Worm (Caenorhabditis elegans) whole organism, L1 larva: ENCODE results near the gene F52B10.3.

Source experiments
- aly-2 ChIP-seq: fragments of 150-350 bp; optimal IDR thresholded peaks from 2 replicates; lab custom pipeline; 2014; ENCODE audit warnings: missing biosample characterization, missing genetic modification characterization
- ceh-63 ChIP-seq: fragments of 200-800 bp; sonication (Bioruptor generic); optimal IDR thresholded peaks from 2 replicates; lab custom pipeline; 2018; ENCODE audit warnings: mild to moderate bottlenecking, missing genetic modification characterization, missing compliant biosample characterization
- ceh-8 ChIP-seq: fragments of 200-800 bp; sonication (Bioruptor generic); optimal IDR thresholded peaks from 2 replicates; lab custom pipeline; 2018; ENCODE audit warnings: mild to moderate bottlenecking, missing genetic modification characterization, moderate library complexity, missing compliant biosample characterization
- ceh-82 ChIP-seq, 3 experiments: fragments of 150-350 bp in 1 of 3; sonication (generic microtip) in 2 of 3; optimal IDR thresholded peaks; 2 replicates each; lab custom pipeline; 2014 to 2017; ENCODE audit warnings: missing biosample characterization in 3 of 3, missing genetic modification characterization in 3 of 3
- ceh-88 ChIP-seq: fragments of 200-800 bp; sonication (Bioruptor generic); IDR thresholded peaks from 2 replicates; pipeline ENCODE4 v1.3.6; 2022; ENCODE audit warnings: missing genetic modification characterization, missing compliant biosample characterization
- ces-1 ChIP-seq: fragments of 150-350 bp; optimal IDR thresholded peaks from 2 replicates; lab custom pipeline; 2014; ENCODE audit warnings: missing biosample characterization, missing genetic modification reagents, missing genetic modification characterization
- dpl-1 ChIP-seq, 3 experiments: fragments of 150-350 bp in 2 of 3; sonication (generic microtip) in 1 of 3; optimal IDR thresholded peaks; 2 replicates each; lab custom pipeline; 2014 to 2017; ENCODE audit warnings: missing biosample characterization in 3 of 3, missing genetic modification characterization in 3 of 3, missing genetic modification reagents in 3 of 3
- dsc-1 ChIP-seq: sonication (generic microtip); optimal IDR thresholded peaks from 2 replicates; lab custom pipeline; 2016; ENCODE audit warnings: mild to moderate bottlenecking, missing genetic modification characterization, missing compliant biosample characterization
- efl-1 ChIP-seq, 4 experiments: fragments of 150-350 bp; optimal IDR thresholded peaks in 3 of 4; peaks in 1 of 4; 1 replicate in 1 of 4; 2 replicates in 3 of 4; lab custom pipeline; 2014; ENCODE audit warnings: missing biosample characterization in 2 of 4, missing genetic modification characterization in 2 of 4, missing genetic modification reagents in 2 of 4
- efl-3 ChIP-seq: fragments of 200-800 bp; sonication (Bioruptor generic); optimal IDR thresholded peaks from 2 replicates; lab custom pipeline; 2018; ENCODE audit warnings: mild to moderate bottlenecking, missing genetic modification characterization, missing compliant biosample characterization
- egl-13 ChIP-seq: sonication (generic microtip); optimal IDR thresholded peaks from 2 replicates; lab custom pipeline; 2016; ENCODE audit warnings: missing genotype, missing genetic modification reagents, missing genetic modification characterization, missing compliant biosample characterization
- elt-3 ChIP-seq, 6 experiments: fragments of 150-350 bp in 1 of 6; sonication (generic microtip); optimal IDR thresholded peaks; 2 replicates each; lab custom pipeline; 2017 to 2018; ENCODE audit warnings: missing biosample characterization in 6 of 6, missing genetic modification characterization in 6 of 6, inconsistent platforms in 1 of 6
- fkh-10 ChIP-seq: sonication (generic microtip); optimal IDR thresholded peaks from 2 replicates; lab custom pipeline; 2017; ENCODE audit warnings: missing biosample characterization, missing genetic modification reagents, missing genetic modification characterization
- fkh-4 ChIP-seq: sonication (generic microtip); optimal IDR thresholded peaks from 2 replicates; lab custom pipeline; 2016; ENCODE audit warnings: missing compliant biosample characterization, missing genetic modification characterization, borderline replicate concordance
- fkh-8 ChIP-seq: sonication (generic microtip); optimal IDR thresholded peaks from 2 replicates; lab custom pipeline; 2016; ENCODE audit warnings: mild to moderate bottlenecking, missing genetic modification characterization, missing compliant biosample characterization
- hlh-17 ChIP-seq: fragments of 200-800 bp; sonication (Bioruptor generic); optimal IDR thresholded peaks from 2 replicates; lab custom pipeline; 2018; ENCODE audit warnings: missing genetic modification characterization, mild to moderate bottlenecking, missing compliant biosample characterization, moderate library complexity, borderline replicate concordance
- hlh-4 ChIP-seq: sonication (generic microtip); optimal IDR thresholded peaks from 2 replicates; lab custom pipeline; 2016; ENCODE audit warnings: mild to moderate bottlenecking, missing genetic modification characterization, missing compliant biosample characterization
- isw-1 ChIP-seq: fragments of 200-800 bp; sonication (Bioruptor generic); IDR thresholded peaks from 2 replicates; pipeline ENCODE4 v1.3.6; 2022; ENCODE audit warnings: missing genetic modification characterization, missing compliant biosample characterization
- lin-13 ChIP-seq: fragments of 150-350 bp; optimal IDR thresholded peaks from 2 replicates; lab custom pipeline; 2014; ENCODE audit warnings: missing biosample characterization, missing genetic modification reagents, missing genetic modification characterization
- lin-35 ChIP-seq, 2 experiments: fragments of 150-350 bp; optimal IDR thresholded peaks; 2 replicates each; lab custom pipeline; 2014; ENCODE audit warnings: missing biosample characterization in 2 of 2, missing genetic modification characterization in 2 of 2, missing genetic modification reagents in 2 of 2
- lin-39 ChIP-seq: fragments of 150-350 bp; optimal IDR thresholded peaks from 2 replicates; lab custom pipeline; 2014; ENCODE audit warnings: missing biosample characterization, missing genetic modification reagents, missing genetic modification characterization
- lir-3 ChIP-seq: sonication (generic microtip); optimal IDR thresholded peaks from 2 replicates; lab custom pipeline; 2016; ENCODE audit warnings: mild to moderate bottlenecking, missing genetic modification characterization, moderate library complexity, missing compliant biosample characterization; ENCODE audit not compliant: poor library complexity
- nhr-11 ChIP-seq: fragments of 150-350 bp; optimal IDR thresholded peaks from 2 replicates; lab custom pipeline; 2014; ENCODE audit warnings: missing biosample characterization, missing genetic modification characterization
- nhr-19 ChIP-seq: fragments of 200-800 bp; sonication (Bioruptor generic); conservative IDR thresholded peaks from 2 replicates; pipeline ENCODE4 v1.3.6; 2022; ENCODE audit warnings: missing genetic modification characterization, missing compliant biosample characterization
- nhr-20 ChIP-seq: sonication (generic microtip); optimal IDR thresholded peaks from 2 replicates; lab custom pipeline; 2016; ENCODE audit warnings: mild to moderate bottlenecking, missing genetic modification characterization, missing compliant biosample characterization
- nhr-47 ChIP-seq: sonication (generic microtip); optimal IDR thresholded peaks from 2 replicates; lab custom pipeline; 2016; ENCODE audit warnings: mild to moderate bottlenecking, missing genetic modification characterization, moderate library complexity, missing compliant biosample characterization
- nhr-71 ChIP-seq: sonication (generic microtip); optimal IDR thresholded peaks from 2 replicates; lab custom pipeline; 2016; ENCODE audit warnings: mild to moderate bottlenecking, missing genetic modification characterization, moderate library complexity, missing compliant biosample characterization
- pag-3 ChIP-seq: sonication (generic microtip); optimal IDR thresholded peaks from 2 replicates; lab custom pipeline; 2017; ENCODE audit warnings: missing genetic modification characterization, mild to moderate bottlenecking, missing compliant biosample characterization, antibody characterized with exemption, borderline replicate concordance; ENCODE audit not compliant: insufficient read depth
- pax-3 ChIP-seq: fragments of 200-800 bp; sonication (Bioruptor generic); optimal IDR thresholded peaks from 2 replicates; lab custom pipeline; 2018; ENCODE audit warnings: mild to moderate bottlenecking, missing genetic modification characterization, moderate library complexity, missing compliant biosample characterization
- pqm-1 ChIP-seq: sonication (generic microtip); optimal IDR thresholded peaks from 3 replicates; lab custom pipeline; 2017; ENCODE audit warnings: missing biosample characterization, missing genetic modification characterization
- snu-23 ChIP-seq: sonication (generic microtip); optimal IDR thresholded peaks from 2 replicates; lab custom pipeline; 2016; ENCODE audit warnings: missing genetic modification characterization, missing compliant biosample characterization
- sox-4 ChIP-seq: sonication (generic microtip); optimal IDR thresholded peaks from 2 replicates; lab custom pipeline; 2016; ENCODE audit warnings: missing genetic modification characterization, missing compliant biosample characterization
- sptf-1 ChIP-seq: fragments of 150-350 bp; optimal IDR thresholded peaks from 2 replicates; lab custom pipeline; 2014; ENCODE audit warnings: missing biosample characterization, missing genetic modification characterization
- sup-37 ChIP-seq: fragments of 200-800 bp; sonication (Bioruptor generic); optimal IDR thresholded peaks from 2 replicates; lab custom pipeline; 2018; ENCODE audit warnings: mild to moderate bottlenecking, missing genetic modification characterization, missing compliant biosample characterization
- swsn-7 ChIP-seq: sonication (generic microtip); optimal IDR thresholded peaks from 2 replicates; lab custom pipeline; 2016; ENCODE audit warnings: missing genetic modification characterization, missing compliant biosample characterization
- tbx-2 ChIP-seq: sonication (generic microtip); optimal IDR thresholded peaks from 2 replicates; lab custom pipeline; 2016; ENCODE audit warnings: missing genetic modification characterization, missing compliant biosample characterization
- tlp-1 ChIP-seq: fragments of 150-350 bp; optimal IDR thresholded peaks from 2 replicates; lab custom pipeline; 2014; ENCODE audit warnings: missing biosample characterization, missing genetic modification characterization
- unc-130 ChIP-seq: fragments of 150-350 bp; optimal IDR thresholded peaks from 2 replicates; lab custom pipeline; 2017; ENCODE audit warnings: missing biosample characterization, missing genetic modification characterization, inconsistent platforms
- unc-30 ChIP-seq: sonication (generic microtip); optimal IDR thresholded peaks from 2 replicates; lab custom pipeline; 2017; ENCODE audit warnings: missing biosample characterization, missing genetic modification characterization
- unc-62 ChIP-seq: fragments of 150-350 bp; optimal IDR thresholded peaks from 2 replicates; lab custom pipeline; 2014; ENCODE audit warnings: missing biosample characterization, missing genetic modification reagents, missing genetic modification characterization
- xbp-1 ChIP-seq: sonication (generic microtip); optimal IDR thresholded peaks from 2 replicates; lab custom pipeline; 2016; ENCODE audit warnings: missing genetic modification characterization, missing compliant biosample characterization
- zip-4 ChIP-seq: fragments of 200-800 bp; sonication (Bioruptor generic); optimal IDR thresholded peaks from 2 replicates; lab custom pipeline; 2018; ENCODE audit warnings: mild to moderate bottlenecking, missing genetic modification characterization, moderate library complexity, missing compliant biosample characterization
- ztf-11 ChIP-seq, 2 experiments: sonication (generic microtip); optimal IDR thresholded peaks; 2 replicates each; lab custom pipeline; 2016 to 2017; ENCODE audit warnings: missing genetic modification characterization in 2 of 2, missing biosample characterization in 1 of 2, missing compliant biosample characterization in 1 of 2
- ztf-4 ChIP-seq: fragments of 150-350 bp; optimal IDR thresholded peaks from 2 replicates; lab custom pipeline; 2014; ENCODE audit warnings: missing biosample characterization, missing genetic modification characterization

F52B10.3 gene

ce11 chrX:2857070-2857825 lies 40.9 kb downstream of the F52B10.3 start, which contains the start of gene tra-4 (continued):
- TF ChIP-seq lir-3 (peak; percentile 57), zip-4 (GFP tag; lab: Kevin White, UChicago) (no peak), hlh-17 (no peak), hlh-4 (tag; lab: Kevin White, UChicago) (no peak), sptf-1 (no peak), pqm-1 (tag; lab: Kevin White, UChicago) (no peak), nhr-20 (tag; lab: Kevin White, UChicago) (peak; percentile 32), sup-37 (GFP tag; lab: Kevin White, UChicago) (no peak), egl-13 (tag; lab: Kevin White, UChicago) (no peak), pag-3 (tag; lab: Kevin White, UChicago) (no peak), ceh-88 (GFP tag; lab: Robert Waterston, UW) (no peak), aly-2 (tag; lab: Kevin White, UChicago) (no peak), swsn-7 (peak; percentile 7), ceh-63 (GFP tag; lab: Kevin White, UChicago) (no peak), ceh-8 (GFP tag; lab: Kevin White, UChicago) (no peak), snu-23 (GFP tag; lab: Kevin White, UChicago) (peak; percentile 46), ztf-11 (tag; optimal IDR thresholded peaks at IDR 0.05; lab: Kevin White, UChicago) (no peak), elt-3 (tag; optimal IDR thresholded peaks at IDR 0.05; lab: Kevin White, UChicago) (no peak), lin-13 (GFP tag; lab: Kevin White, UChicago) (no peak), unc-130 (tag; lab: Kevin White, UChicago) (no peak), tlp-1 (tag; lab: Kevin White, UChicago) (no peak), tbx-2 (peak; percentile 33), ztf-4 (tag; lab: Kevin White, UChicago) (no peak), lin-39 (tag; lab: Kevin White, UChicago) (no peak), lin-35 (GFP tag; optimal IDR thresholded peaks at IDR 0.05; lab: Kevin White, UChicago) (no peak), efl-1 (optimal IDR thresholded peaks at IDR 0.05; lab: Kevin White, UChicago) (no peak), efl-1 (GFP tag; optimal IDR thresholded peaks at IDR 0.05 in 1 of 2; lab: Kevin White, UChicago) (no peak), xbp-1 (no peak), nhr-11 (tag; lab: Kevin White, UChicago) (no peak), unc-62 (GFP tag; lab: Kevin White, UChicago) (no peak), ces-1 (GFP tag; lab: Kevin White, UChicago) (no peak), fkh-10 (no peak)

ce11 chrX:2853963-2854362 lies 44.2 kb downstream of the F52B10.3 start:
- TF ChIP-seq isw-1 (GFP tag; lab: Robert Waterston, UW) (no peak), xbp-1 (peak; percentile 2), fkh-4 (tag; lab: Kevin White, UChicago) (peak; percentile 46), sox-4 (tag; lab: Kevin White, UChicago) (peak; percentile 49), nhr-19 (GFP tag; lab: Robert Waterston, UW) (no peak), ztf-4 (tag; lab: Kevin White, UChicago) (peak; percentile 35), ceh-82 (tag; optimal IDR thresholded peaks at IDR 0.05; lab: Kevin White, UChicago) (no peak), efl-1 (optimal IDR thresholded peaks at IDR 0.05; lab: Kevin White, UChicago) (no peak), efl-1 (GFP tag; optimal IDR thresholded peaks at IDR 0.05 in 1 of 2; lab: Kevin White, UChicago) (peak in 1 of 2 experiments; percentile 70), unc-30 (tag; lab: Kevin White, UChicago) (no peak), lin-13 (GFP tag; lab: Kevin White, UChicago) (no peak), dpl-1 (GFP tag; optimal IDR thresholded peaks at IDR 0.05; lab: Kevin White, UChicago) (no peak), nhr-71 (peak; percentile 52), dsc-1 (tag; lab: Kevin White, UChicago) (peak; percentile 94), fkh-8 (peak; percentile 47), nhr-47 (tag; lab: Kevin White, UChicago) (peak; percentile 61), pax-3 (peak; percentile 89), efl-3 (no peak)
